Fruit fly (Drosophila melanogaster) whole organism, embryonic: ENCODE data around the gene TyrRS.

ENCODE experiments used
- Blimp-1 ChIP-seq: fragments of 200-800 bp; sonication (Bioruptor generic); optimal IDR thresholded peaks from 3 replicates; lab custom pipeline; 2018; ENCODE audit warnings: missing biosample characterization, missing genetic modification characterization, mild to moderate bottlenecking, moderate library complexity, missing genetic modification reagents
- CG10147 ChIP-seq: fragments of 200-800 bp; sonication (Bioruptor generic); optimal IDR thresholded peaks from 2 replicates; lab custom pipeline; 2019; ENCODE audit warnings: missing biosample characterization, mild to moderate bottlenecking, missing genetic modification characterization, moderate library complexity
- CG11504 ChIP-seq: fragments of 200-800 bp; sonication (Bioruptor generic); optimal IDR thresholded peaks from 3 replicates; lab custom pipeline; 2019; ENCODE audit warnings: missing biosample characterization, mild to moderate bottlenecking, missing genetic modification characterization, moderate library complexity
- CG11695 ChIP-seq: fragments of 200-800 bp; sonication (Bioruptor generic); IDR thresholded peaks from 3 replicates; pipeline ENCODE4 v1.3.6; 2022; ENCODE audit warnings: missing biosample characterization, missing genetic modification characterization
- CG12071 ChIP-seq: fragments of 200-800 bp; sonication (Bioruptor generic); optimal IDR thresholded peaks from 3 replicates; lab custom pipeline; 2018; ENCODE audit warnings: missing biosample characterization, mild to moderate bottlenecking, missing genetic modification characterization
- CG12659 ChIP-seq: fragments of 200-800 bp; sonication (Bioruptor generic); optimal IDR thresholded peaks from 3 replicates; lab custom pipeline; 2017; ENCODE audit warnings: mild to moderate bottlenecking, missing biosample characterization, missing genetic modification reagents, missing genetic modification characterization
- CG13287 ChIP-seq: fragments of 200-800 bp; sonication (Bioruptor generic); IDR thresholded peaks from 2 replicates; pipeline ENCODE4 v1.3.6; 2022; ENCODE audit warnings: missing biosample characterization, missing genetic modification characterization; ENCODE audit not compliant: partially characterized antibody
- CG13624 ChIP-seq: fragments of 200-800 bp; sonication (Bioruptor generic); optimal IDR thresholded peaks from 2 replicates; lab custom pipeline; 2016; ENCODE audit warnings: missing biosample characterization, missing genetic modification characterization
- CG14441 ChIP-seq: fragments of 200-800 bp; sonication (Bioruptor generic); IDR thresholded peaks from 2 replicates; pipeline ENCODE4 v1.3.6; 2022; ENCODE audit warnings: missing biosample characterization, missing genetic modification characterization
- CG15514 ChIP-seq: fragments of 200-800 bp; sonication (Bioruptor generic); optimal IDR thresholded peaks from 3 replicates; lab custom pipeline; 2017; ENCODE audit warnings: missing biosample characterization, missing genetic modification characterization, mild to moderate bottlenecking, moderate library complexity, missing genetic modification reagents
- CG18011 ChIP-seq: fragments of 200-800 bp; sonication (Bioruptor generic); optimal IDR thresholded peaks from 2 replicates; lab custom pipeline; 2017; ENCODE audit warnings: missing biosample characterization, missing genetic modification characterization, mild to moderate bottlenecking, moderate library complexity, missing genotype
- CG18262 ChIP-seq: fragments of 200-800 bp; optimal IDR thresholded peaks from 3 replicates; lab custom pipeline; 2019; ENCODE audit warnings: missing biosample characterization, mild to moderate bottlenecking, missing genetic modification characterization, moderate library complexity
- CG1832 ChIP-seq: fragments of 200-800 bp; sonication (Bioruptor generic); optimal IDR thresholded peaks from 2 replicates; lab custom pipeline; 2017; ENCODE audit warnings: missing biosample characterization, mild to moderate bottlenecking, missing genetic modification characterization, inconsistent platforms
- CG30431 ChIP-seq: fragments of 200-800 bp; sonication (Bioruptor generic); optimal IDR thresholded peaks from 2 replicates; lab custom pipeline; 2017; ENCODE audit warnings: missing biosample characterization, missing genetic modification characterization
- CG33557 ChIP-seq: fragments of 200-800 bp; sonication (Bioruptor generic); optimal IDR thresholded peaks from 2 replicates; lab custom pipeline; 2019; ENCODE audit warnings: missing biosample characterization, mild to moderate bottlenecking, missing genetic modification characterization, moderate library complexity
- CG3407 ChIP-seq: fragments of 200-800 bp; sonication (Bioruptor generic); optimal IDR thresholded peaks from 2 replicates; lab custom pipeline; 2018; ENCODE audit warnings: missing biosample characterization, mild to moderate bottlenecking, missing genetic modification characterization
- CG34224 ChIP-seq: fragments of 200-800 bp; sonication (Bioruptor generic); IDR thresholded peaks from 3 replicates; pipeline ENCODE4 v1.3.6; 2022; ENCODE audit warnings: missing biosample characterization, missing genetic modification characterization; ENCODE audit not compliant: partially characterized antibody
- CG7786 ChIP-seq: fragments of 200-800 bp; sonication (Bioruptor generic); optimal IDR thresholded peaks from 2 replicates; lab custom pipeline; 2016; ENCODE audit warnings: missing biosample characterization, missing genetic modification characterization
- CG8359 ChIP-seq: fragments of 200-800 bp; sonication (Bioruptor generic); optimal IDR thresholded peaks from 2 replicates; lab custom pipeline; 2017; ENCODE audit warnings: missing biosample characterization, mild to moderate bottlenecking, missing genetic modification characterization, borderline replicate concordance
- CG8388 ChIP-seq: fragments of 200-800 bp; sonication (Bioruptor generic); optimal IDR thresholded peaks from 2 replicates; lab custom pipeline; 2019; ENCODE audit warnings: missing biosample characterization, mild to moderate bottlenecking, missing genetic modification characterization, moderate library complexity
- CG9727 ChIP-seq: fragments of 200-800 bp; sonication (Bioruptor generic); optimal IDR thresholded peaks from 3 replicates; lab custom pipeline; 2017; ENCODE audit warnings: missing biosample characterization, mild to moderate bottlenecking, missing genetic modification characterization
- Chrac-16 ChIP-seq: fragments of 200-800 bp; sonication (Bioruptor generic); optimal IDR thresholded peaks from 3 replicates; lab custom pipeline; 2016; ENCODE audit warnings: missing biosample characterization, missing genetic modification characterization
- Dfd ChIP-seq, 2 experiments: fragments of >200 bp; optimal IDR thresholded peaks; 2 replicates each; lab custom pipeline; 2017; ENCODE audit warnings: missing biosample characterization in 2 of 2, missing genetic modification characterization in 2 of 2
- Elba2 ChIP-seq: fragments of 200-800 bp; sonication (Bioruptor generic); optimal IDR thresholded peaks from 3 replicates; lab custom pipeline; 2016; ENCODE audit warnings: missing biosample characterization, missing genetic modification characterization
- H2.0 ChIP-seq: fragments of 200-800 bp; sonication (Bioruptor generic); IDR thresholded peaks from 2 replicates; pipeline ENCODE4 v1.3.6; 2022; ENCODE audit warnings: missing biosample characterization, missing genetic modification characterization
- Mad ChIP-seq: fragments of 200-800 bp; sonication (Bioruptor generic); optimal IDR thresholded peaks from 2 replicates; lab custom pipeline; 2016; ENCODE audit warnings: missing biosample characterization, missing genetic modification characterization
- Mrtf ChIP-seq: fragments of 200-800 bp; sonication (Bioruptor generic); IDR thresholded peaks from 3 replicates; pipeline ENCODE4 v1.3.6; 2022; ENCODE audit warnings: missing biosample characterization, missing genetic modification characterization
- Sox102F ChIP-seq: fragments of 200-800 bp; sonication (Bioruptor generic); optimal IDR thresholded peaks from 2 replicates; lab custom pipeline; 2018; ENCODE audit warnings: missing biosample characterization, mild to moderate bottlenecking, missing genetic modification characterization, moderate library complexity
- Sry-β ChIP-seq: fragments of 200-800 bp; sonication (Bioruptor generic); optimal IDR thresholded peaks from 2 replicates; lab custom pipeline; 2018; ENCODE audit warnings: missing biosample characterization, mild to moderate bottlenecking, missing genetic modification characterization, moderate library complexity
- az2 ChIP-seq: fragments of 200-800 bp; sonication (Bioruptor generic); optimal IDR thresholded peaks from 3 replicates; lab custom pipeline; 2016; ENCODE audit warnings: missing biosample characterization, missing genetic modification characterization
- bsh ChIP-seq, 2 experiments: fragments of 200-800 bp; sonication (Bioruptor generic); optimal IDR thresholded peaks; 2 replicates each; lab custom pipeline; 2017 to 2018; ENCODE audit warnings: mild to moderate bottlenecking in 2 of 2, missing biosample characterization in 2 of 2, missing genetic modification characterization in 2 of 2, moderate library complexity in 1 of 2
- cg ChIP-seq: fragments of 200-800 bp; sonication (Bioruptor generic); optimal IDR thresholded peaks from 3 replicates; lab custom pipeline; 2019; ENCODE audit warnings: missing biosample characterization, mild to moderate bottlenecking, missing genetic modification characterization, moderate library complexity
- crc ChIP-seq: fragments of 200-800 bp; sonication (Bioruptor generic); optimal IDR thresholded peaks from 2 replicates; lab custom pipeline; 2016; ENCODE audit warnings: missing biosample characterization, missing genetic modification characterization
- dysf ChIP-seq: fragments of 200-800 bp; sonication (Bioruptor generic); IDR thresholded peaks from 3 replicates; pipeline ENCODE4 v1.3.6; 2022; ENCODE audit warnings: missing biosample characterization, missing genetic modification characterization
- esg ChIP-seq: fragments of 200-800 bp; sonication (Bioruptor generic); conservative IDR thresholded peaks from 2 replicates; pipeline ENCODE4 v1.3.6; 2022; ENCODE audit warnings: missing biosample characterization, missing genetic modification characterization
- ftz-f1 ChIP-seq: fragments of 200-800 bp; sonication (Bioruptor generic); optimal IDR thresholded peaks from 2 replicates; lab custom pipeline; 2016; ENCODE audit warnings: missing biosample characterization, missing genetic modification characterization
- fu2 ChIP-seq: fragments of 200-800 bp; sonication (Bioruptor generic); optimal IDR thresholded peaks from 2 replicates; lab custom pipeline; 2016; ENCODE audit warnings: missing biosample characterization, missing genetic modification characterization
- gem ChIP-seq: fragments of 200-800 bp; sonication (Bioruptor generic); optimal IDR thresholded peaks from 2 replicates; lab custom pipeline; 2019; ENCODE audit warnings: missing biosample characterization, mild to moderate bottlenecking, missing genetic modification characterization, moderate library complexity
- grn ChIP-seq: fragments of 200-800 bp; sonication (Bioruptor generic); optimal IDR thresholded peaks from 3 replicates; lab custom pipeline; 2017; ENCODE audit warnings: missing biosample characterization, missing genetic modification characterization
- ind ChIP-seq: fragments of 200-800 bp; sonication (Bioruptor generic); optimal IDR thresholded peaks from 3 replicates; lab custom pipeline; 2016; ENCODE audit warnings: missing biosample characterization, missing genetic modification characterization
- kni ChIP-seq: fragments of 200-800 bp; sonication (Bioruptor generic); optimal IDR thresholded peaks from 3 replicates; lab custom pipeline; 2017; ENCODE audit warnings: mild to moderate bottlenecking, missing biosample characterization, missing genetic modification reagents, missing genetic modification characterization
- lilli ChIP-seq: fragments of 200-800 bp; sonication (Bioruptor generic); optimal IDR thresholded peaks from 3 replicates; lab custom pipeline; 2016; ENCODE audit warnings: missing biosample characterization, missing genetic modification characterization
- nerfin-1 ChIP-seq: fragments of 200-800 bp; sonication (Bioruptor generic); optimal IDR thresholded peaks from 3 replicates; lab custom pipeline; 2019; ENCODE audit warnings: missing biosample characterization, mild to moderate bottlenecking, missing genetic modification characterization, moderate library complexity
- onecut ChIP-seq: fragments of 200-800 bp; sonication (Bioruptor generic); IDR thresholded peaks from 2 replicates; pipeline ENCODE4 v1.3.6; 2022; ENCODE audit warnings: missing biosample characterization, missing genetic modification characterization
- scrt ChIP-seq: fragments of 200-800 bp; sonication (Bioruptor generic); optimal IDR thresholded peaks from 2 replicates; lab custom pipeline; 2018; ENCODE audit warnings: missing biosample characterization, mild to moderate bottlenecking, missing genetic modification characterization, moderate library complexity
- sens ChIP-seq: fragments of 200-800 bp; sonication (Bioruptor generic); peaks from one replicate; lab custom pipeline; 2016; ENCODE audit warnings: missing biosample characterization, missing genetic modification characterization
- sna ChIP-seq: fragments of 200-800 bp; sonication (Bioruptor generic); IDR thresholded peaks from 2 replicates; pipeline ENCODE4 v1.3.6; 2022; ENCODE audit warnings: missing biosample characterization, missing genetic modification characterization; ENCODE audit not compliant: partially characterized antibody
- sug ChIP-seq: fragments of 200-800 bp; optimal IDR thresholded peaks from 2 replicates; lab custom pipeline; 2019; ENCODE audit warnings: missing biosample characterization, mild to moderate bottlenecking, missing genetic modification characterization, moderate library complexity
- wdn ChIP-seq: fragments of 200-800 bp; sonication (Bioruptor generic); IDR thresholded peaks from 2 replicates; pipeline ENCODE4 v1.3.6; 2022; ENCODE audit warnings: missing biosample characterization, missing genetic modification characterization
- zen2 ChIP-seq: fragments of 200-800 bp; sonication (Bioruptor generic); IDR thresholded peaks from 3 replicates; pipeline ENCODE4 v1.3.6; 2022; ENCODE audit warnings: missing biosample characterization, missing genetic modification characterization; ENCODE audit not compliant: partially characterized antibody

TyrRS gene

dm6 chr3L:16437271-16437670 lies 18.2 kb upstream of the TyrRS start:
- TF ChIP-seq Mrtf (GFP tag; lab: Robert Waterston, UW) (no peak), CG18011 (GFP tag; lab: Kevin White, UChicago) (no peak), az2 (GFP tag; lab: Kevin White, UChicago) (no peak), CG10147 (no peak), grn (no peak), CG7786 (GFP tag; lab: Kevin White, UChicago) (no peak)

- TF ChIP-seq fu2: no peak
- TF ChIP-seq CG11504 (tag; lab: Kevin White, UChicago): no peak
- peak; percentile 23 for TF ChIP-seq kni (GFP tag; lab: Kevin White, UChicago)
- no peak for TF ChIP-seq CG18262 (tag; lab: Kevin White, UChicago)
- TF ChIP-seq CG30431 (GFP tag; lab: Kevin White, UChicago): no peak
- no peak for TF ChIP-seq esg (GFP tag; lab: Robert Waterston, UW)
- TF ChIP-seq CG9727: no peak
- TF ChIP-seq scrt (GFP tag; lab: Kevin White, UChicago): no peak
- TF ChIP-seq CG8388: no peak
- TF ChIP-seq nerfin-1 (tag; lab: Kevin White, UChicago): no peak
- TF ChIP-seq CG15514: no peak
- no peak for TF ChIP-seq CG13287 (GFP tag; lab: Robert Waterston, UW)
- no peak for TF ChIP-seq CG11695 (GFP tag; lab: Robert Waterston, UW)
- TF ChIP-seq gem: peak; percentile 6
- TF ChIP-seq Dfd (GFP tag; optimal IDR thresholded peaks at IDR 0.05; lab: Kevin White, UChicago): no peak
- TF ChIP-seq CG14441 (GFP tag; lab: Robert Waterston, UW): no peak
- peak; percentile 5 for TF ChIP-seq CG33557 (GFP tag; lab: Kevin White, UChicago)
- no peak for TF ChIP-seq CG13624 (GFP tag; lab: Kevin White, UChicago)
- TF ChIP-seq bsh (GFP tag; optimal IDR thresholded peaks at IDR 0.05; lab: Kevin White, UChicago): peak in 1 of 2 experiments; percentile 7
- TF ChIP-seq Elba2 (GFP tag; lab: Kevin White, UChicago): no peak
- no peak for TF ChIP-seq H2.0 (GFP tag; lab: Robert Waterston, UW)
- TF ChIP-seq CG12659 (GFP tag; lab: Kevin White, UChicago): no peak
- TF ChIP-seq dysf (GFP tag; lab: Robert Waterston, UW): no peak
- peak; percentile 21 for TF ChIP-seq sens (GFP tag; lab: Kevin White, UChicago)
- no peak for TF ChIP-seq Chrac-16 (GFP tag; lab: Kevin White, UChicago)
- no peak for TF ChIP-seq Sox102F (GFP tag; lab: Kevin White, UChicago)
- no peak for TF ChIP-seq CG8359 (GFP tag; lab: Kevin White, UChicago)
- no peak for TF ChIP-seq zen2
- TF ChIP-seq ind (GFP tag; lab: Kevin White, UChicago): no peak
- TF ChIP-seq onecut (GFP tag; lab: Robert Waterston, UW): no peak
- no peak for TF ChIP-seq Sry-β (GFP tag; lab: Kevin White, UChicago)
- TF ChIP-seq sug (tag; lab: Kevin White, UChicago): no peak
- TF ChIP-seq ftz-f1 (GFP tag; lab: Kevin White, UChicago): no peak
- TF ChIP-seq CG12071 (GFP tag; lab: Kevin White, UChicago): no peak
- no peak for TF ChIP-seq sna (GFP tag; lab: Robert Waterston, UW)
- no peak for TF ChIP-seq wdn (GFP tag; lab: Robert Waterston, UW)
- no peak for TF ChIP-seq Mad
- TF ChIP-seq CG3407 (GFP tag; lab: Kevin White, UChicago): no peak
- no peak for TF ChIP-seq lilli (GFP tag; lab: Kevin White, UChicago)
- no peak for TF ChIP-seq CG1832
- peak; percentile 91 for TF ChIP-seq Blimp-1 (GFP tag; lab: Kevin White, UChicago)
- no peak for TF ChIP-seq CG34224 (GFP tag; lab: Robert Waterston, UW)
- no peak for TF ChIP-seq cg (GFP tag; lab: Kevin White, UChicago)
- TF ChIP-seq crc (GFP tag; lab: Kevin White, UChicago): no peak
Measured at dm6 chr3L:16433556-16433955, 14.5 kb upstream of the TyrRS start.
